Worm (Caenorhabditis elegans) whole organism, L1 larva: ENCODE data around the gene ceh-57.

Source experiments
- Y116A8C.19 ChIP-seq: sonication (generic microtip); optimal IDR thresholded peaks from 2 replicates; lab custom pipeline; 2016; ENCODE audit warnings: missing compliant biosample characterization, missing genetic modification characterization, borderline replicate concordance
- alr-1 ChIP-seq: fragments of 200-800 bp; sonication (Bioruptor generic); optimal IDR thresholded peaks from 2 replicates; lab custom pipeline; 2018; ENCODE audit warnings: borderline replicate concordance, mild to moderate bottlenecking, missing genetic modification characterization, missing compliant biosample characterization
- aly-2 ChIP-seq: fragments of 150-350 bp; optimal IDR thresholded peaks from 2 replicates; lab custom pipeline; 2014; ENCODE audit warnings: missing biosample characterization, missing genetic modification characterization
- blmp-1 ChIP-seq: fragments of 150-350 bp; optimal IDR thresholded peaks from 2 replicates; lab custom pipeline; 2014; ENCODE audit warnings: missing biosample characterization, missing genetic modification characterization
- ceh-8 ChIP-seq: fragments of 200-800 bp; sonication (Bioruptor generic); optimal IDR thresholded peaks from 2 replicates; lab custom pipeline; 2018; ENCODE audit warnings: mild to moderate bottlenecking, missing genetic modification characterization, moderate library complexity, missing compliant biosample characterization
- ceh-88 ChIP-seq: fragments of 200-800 bp; sonication (Bioruptor generic); IDR thresholded peaks from 2 replicates; pipeline ENCODE4 v1.3.6; 2022; ENCODE audit warnings: missing genetic modification characterization, missing compliant biosample characterization
- ceh-90 ChIP-seq: sonication (generic microtip); optimal IDR thresholded peaks from 2 replicates; lab custom pipeline; 2016; ENCODE audit warnings: missing genetic modification characterization, missing compliant biosample characterization
- dsc-1 ChIP-seq: sonication (generic microtip); optimal IDR thresholded peaks from 2 replicates; lab custom pipeline; 2016; ENCODE audit warnings: mild to moderate bottlenecking, missing genetic modification characterization, missing compliant biosample characterization
- efl-1 ChIP-seq, 4 experiments: fragments of 150-350 bp; optimal IDR thresholded peaks in 3 of 4; peaks in 1 of 4; 1 replicate in 1 of 4; 2 replicates in 3 of 4; lab custom pipeline; 2014; ENCODE audit warnings: missing biosample characterization in 2 of 4, missing genetic modification characterization in 2 of 4, missing genetic modification reagents in 2 of 4
- egl-13 ChIP-seq: sonication (generic microtip); optimal IDR thresholded peaks from 2 replicates; lab custom pipeline; 2016; ENCODE audit warnings: missing genotype, missing genetic modification reagents, missing genetic modification characterization, missing compliant biosample characterization
- elt-3 ChIP-seq, 6 experiments: fragments of 150-350 bp in 1 of 6; sonication (generic microtip); optimal IDR thresholded peaks; 2 replicates each; lab custom pipeline; 2017 to 2018; ENCODE audit warnings: missing biosample characterization in 6 of 6, missing genetic modification characterization in 6 of 6, inconsistent platforms in 1 of 6
- fkh-8 ChIP-seq: sonication (generic microtip); optimal IDR thresholded peaks from 2 replicates; lab custom pipeline; 2016; ENCODE audit warnings: mild to moderate bottlenecking, missing genetic modification characterization, missing compliant biosample characterization
- grh-1 ChIP-seq: fragments of 200-800 bp; sonication (Bioruptor generic); IDR thresholded peaks from 2 replicates; pipeline ENCODE4 v1.3.6; 2022; ENCODE audit warnings: missing genetic modification reagents, missing genetic modification characterization, missing compliant biosample characterization
- irx-1 ChIP-seq: sonication (generic microtip); optimal IDR thresholded peaks from 2 replicates; lab custom pipeline; 2016; ENCODE audit warnings: missing genetic modification characterization, missing compliant biosample characterization
- lin-14 ChIP-seq: fragments of 200-800 bp; sonication (Bioruptor generic); optimal IDR thresholded peaks from 2 replicates; lab custom pipeline; 2018; ENCODE audit warnings: mild to moderate bottlenecking, missing genetic modification characterization, moderate library complexity, missing compliant biosample characterization
- lir-3 ChIP-seq: sonication (generic microtip); optimal IDR thresholded peaks from 2 replicates; lab custom pipeline; 2016; ENCODE audit warnings: mild to moderate bottlenecking, missing genetic modification characterization, moderate library complexity, missing compliant biosample characterization; ENCODE audit not compliant: poor library complexity
- lsy-2 ChIP-seq, 2 experiments: fragments of 150-350 bp; optimal IDR thresholded peaks; 2 replicates each; lab custom pipeline; 2014; ENCODE audit warnings: missing biosample characterization in 2 of 2, missing genetic modification characterization in 2 of 2
- mdl-1 ChIP-seq, 2 experiments: fragments of 150-350 bp; optimal IDR thresholded peaks; 2 replicates each; lab custom pipeline; 2014 to 2017; ENCODE audit warnings: missing biosample characterization in 2 of 2, missing genetic modification characterization in 2 of 2, inconsistent platforms in 1 of 2
- mep-1 ChIP-seq: fragments of 150-350 bp; optimal IDR thresholded peaks from 2 replicates; lab custom pipeline; 2014; ENCODE audit warnings: missing biosample characterization, missing genetic modification characterization
- nhr-19 ChIP-seq: fragments of 200-800 bp; sonication (Bioruptor generic); conservative IDR thresholded peaks from 2 replicates; pipeline ENCODE4 v1.3.6; 2022; ENCODE audit warnings: missing genetic modification characterization, missing compliant biosample characterization
- nhr-28 ChIP-seq: fragments of 150-350 bp; optimal IDR thresholded peaks from 2 replicates; lab custom pipeline; 2014; ENCODE audit warnings: missing biosample characterization, missing genetic modification characterization
- nhr-47 ChIP-seq: sonication (generic microtip); optimal IDR thresholded peaks from 2 replicates; lab custom pipeline; 2016; ENCODE audit warnings: mild to moderate bottlenecking, missing genetic modification characterization, moderate library complexity, missing compliant biosample characterization
- nhr-71 ChIP-seq: sonication (generic microtip); optimal IDR thresholded peaks from 2 replicates; lab custom pipeline; 2016; ENCODE audit warnings: mild to moderate bottlenecking, missing genetic modification characterization, moderate library complexity, missing compliant biosample characterization
- nhr-77 ChIP-seq: fragments of 150-350 bp; optimal IDR thresholded peaks from 2 replicates; lab custom pipeline; 2014; ENCODE audit warnings: missing biosample characterization, missing genetic modification characterization
- nhr-84 ChIP-seq: sonication (generic microtip); optimal IDR thresholded peaks from 2 replicates; lab custom pipeline; 2017; ENCODE audit warnings: missing biosample characterization, missing genetic modification characterization
- nhr-85 ChIP-seq: sonication (generic microtip); peaks from one replicate; lab custom pipeline; 2016; ENCODE audit warnings: missing genetic modification characterization, inconsistent platforms, missing compliant biosample characterization
- nhr-90 ChIP-seq: sonication (generic microtip); optimal IDR thresholded peaks from 2 replicates; lab custom pipeline; 2016; ENCODE audit warnings: mild to moderate bottlenecking, missing genetic modification characterization, missing compliant biosample characterization; ENCODE audit not compliant: poor library complexity
- pag-3 ChIP-seq: sonication (generic microtip); optimal IDR thresholded peaks from 2 replicates; lab custom pipeline; 2017; ENCODE audit warnings: missing genetic modification characterization, mild to moderate bottlenecking, missing compliant biosample characterization, antibody characterized with exemption, borderline replicate concordance; ENCODE audit not compliant: insufficient read depth
- rnt-1 ChIP-seq: sonication (generic microtip); optimal IDR thresholded peaks from 2 replicates; lab custom pipeline; 2016; ENCODE audit warnings: mild to moderate bottlenecking, missing genetic modification characterization, moderate library complexity, missing compliant biosample characterization
- skn-1 ChIP-seq: fragments of 150-350 bp; optimal IDR thresholded peaks from 2 replicates; lab custom pipeline; 2014; ENCODE audit warnings: missing biosample characterization, missing genetic modification characterization
- snpc-4 ChIP-seq: fragments of 150-350 bp; optimal IDR thresholded peaks from 2 replicates; lab custom pipeline; 2014; ENCODE audit warnings: missing biosample characterization, missing genetic modification characterization
- snu-23 ChIP-seq: sonication (generic microtip); optimal IDR thresholded peaks from 2 replicates; lab custom pipeline; 2016; ENCODE audit warnings: missing genetic modification characterization, missing compliant biosample characterization
- sptf-1 ChIP-seq: fragments of 150-350 bp; optimal IDR thresholded peaks from 2 replicates; lab custom pipeline; 2014; ENCODE audit warnings: missing biosample characterization, missing genetic modification characterization
- swsn-7 ChIP-seq: sonication (generic microtip); optimal IDR thresholded peaks from 2 replicates; lab custom pipeline; 2016; ENCODE audit warnings: missing genetic modification characterization, missing compliant biosample characterization
- tbx-2 ChIP-seq: sonication (generic microtip); optimal IDR thresholded peaks from 2 replicates; lab custom pipeline; 2016; ENCODE audit warnings: missing genetic modification characterization, missing compliant biosample characterization
- tlp-1 ChIP-seq: fragments of 150-350 bp; optimal IDR thresholded peaks from 2 replicates; lab custom pipeline; 2014; ENCODE audit warnings: missing biosample characterization, missing genetic modification characterization
- unc-130 ChIP-seq: fragments of 150-350 bp; optimal IDR thresholded peaks from 2 replicates; lab custom pipeline; 2017; ENCODE audit warnings: missing biosample characterization, missing genetic modification characterization, inconsistent platforms
- unc-30 ChIP-seq: sonication (generic microtip); optimal IDR thresholded peaks from 2 replicates; lab custom pipeline; 2017; ENCODE audit warnings: missing biosample characterization, missing genetic modification characterization
- unc-62 ChIP-seq: fragments of 150-350 bp; optimal IDR thresholded peaks from 2 replicates; lab custom pipeline; 2014; ENCODE audit warnings: missing biosample characterization, missing genetic modification reagents, missing genetic modification characterization
- zag-1 ChIP-seq: fragments of 150-350 bp; optimal IDR thresholded peaks from 2 replicates; lab custom pipeline; 2014; ENCODE audit warnings: missing biosample characterization, missing genetic modification characterization
- ztf-11 ChIP-seq, 2 experiments: sonication (generic microtip); optimal IDR thresholded peaks; 2 replicates each; lab custom pipeline; 2016 to 2017; ENCODE audit warnings: missing genetic modification characterization in 2 of 2, missing biosample characterization in 1 of 2, missing compliant biosample characterization in 1 of 2

The ceh-57 gene

DNA sequence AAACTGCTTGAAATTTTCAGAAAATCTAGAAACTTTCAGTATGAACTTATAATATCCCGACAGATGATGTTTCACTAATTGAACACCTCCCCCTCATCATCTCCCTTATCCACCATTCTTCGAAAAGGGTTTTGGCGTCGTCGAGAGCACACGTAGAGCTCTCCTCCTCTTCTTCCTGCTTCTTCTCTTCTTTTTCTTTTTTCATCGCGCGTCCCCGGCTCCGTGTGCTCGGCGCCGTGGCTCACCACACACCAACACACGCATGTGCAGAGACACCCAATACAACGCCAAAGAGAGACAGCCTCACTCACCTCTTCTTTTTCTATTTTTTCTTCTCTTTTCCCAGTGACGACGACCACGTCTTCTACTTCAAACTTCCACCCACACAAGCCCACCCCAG, 12.4 kb upstream of the ceh-57 start:
- TF ChIP-seq sptf-1 (tag; lab: Kevin White, UChicago) (no peak), swsn-7 (peak; percentile 0), egl-13 (tag; lab: Kevin White, UChicago) (peak; percentile 30), pag-3 (tag; lab: Kevin White, UChicago) (no peak), unc-30 (tag; lab: Kevin White, UChicago) (no peak), nhr-77 (tag; lab: Kevin White, UChicago) (no peak), nhr-85 (peak; percentile 13), unc-130 (no peak), snu-23 (GFP tag; lab: Kevin White, UChicago) (no peak), dsc-1 (tag; lab: Kevin White, UChicago) (peak; percentile 51), nhr-84 (tag; lab: Kevin White, UChicago) (no peak), nhr-47 (tag; lab: Kevin White, UChicago) (peak; percentile 16), fkh-8 (tag; lab: Kevin White, UChicago) (peak; percentile 80), Y116A8C.19 (tag; lab: Kevin White, UChicago) (no peak), ceh-88 (GFP tag; lab: Robert Waterston, UW) (no peak), lin-14 (GFP tag; lab: Kevin White, UChicago) (peak; percentile 43), unc-62 (GFP tag; lab: Kevin White, UChicago) (no peak), nhr-71 (tag; lab: Kevin White, UChicago) (peak; percentile 24)

DNA sequence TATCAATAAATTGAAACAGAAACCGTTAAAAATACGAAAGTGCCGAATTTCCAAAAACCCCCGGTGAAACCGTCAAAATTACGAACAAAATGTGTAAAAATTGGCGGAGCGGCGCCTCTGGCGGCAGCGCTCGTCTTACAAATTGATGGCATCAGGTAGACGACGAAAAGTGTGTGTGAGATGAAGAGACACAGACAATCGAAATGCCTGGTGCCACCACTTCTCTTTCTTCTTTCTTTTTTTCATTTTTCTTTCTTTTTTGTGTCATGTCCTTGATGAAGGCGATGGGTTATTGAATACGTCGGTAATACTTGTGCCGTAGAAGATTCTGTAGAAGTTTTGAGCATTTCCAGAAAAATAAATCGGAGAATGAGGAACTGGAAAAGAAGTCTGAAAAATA, 10.8 kb upstream of the ceh-57 start:
- TF ChIP-seq efl-1 (optimal IDR thresholded peaks at IDR 0.05; lab: Kevin White, UChicago) (no peak), efl-1 (GFP tag; optimal IDR thresholded peaks at IDR 0.05 in 1 of 2; lab: Kevin White, UChicago) (peak in 1 of 2 experiments; percentile 71), pag-3 (tag; lab: Kevin White, UChicago) (peak; percentile 65), snu-23 (GFP tag; lab: Kevin White, UChicago) (peak; percentile 28), blmp-1 (tag; lab: Kevin White, UChicago) (peak; percentile 78), irx-1 (tag; lab: Kevin White, UChicago) (no peak), aly-2 (tag; lab: Kevin White, UChicago) (no peak), rnt-1 (tag; lab: Kevin White, UChicago) (peak; percentile 33), lin-14 (GFP tag; lab: Kevin White, UChicago) (peak; percentile 40), nhr-19 (GFP tag; lab: Robert Waterston, UW) (0 out of 2 replicates have a peak, but pooled peaks have one; percentile 5)

DNA sequence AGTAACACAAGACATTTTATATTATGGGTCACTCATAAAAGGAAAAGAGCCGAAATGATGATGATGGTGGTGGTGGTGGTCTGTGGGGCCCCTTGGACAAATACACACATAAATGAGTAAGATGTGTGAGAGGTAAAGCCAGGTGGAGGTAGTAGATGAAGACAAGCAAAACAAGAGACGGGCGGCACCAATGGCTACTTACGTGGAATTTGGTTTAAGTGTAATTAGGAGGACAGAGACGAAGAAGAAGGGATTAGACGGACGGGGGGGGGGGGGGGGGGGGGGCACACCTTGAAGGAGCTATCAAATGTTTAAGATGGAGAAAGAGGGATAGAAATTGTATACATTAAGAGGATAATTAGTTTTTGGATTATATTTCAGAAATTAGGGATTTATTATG, 7.7 kb upstream of the ceh-57 start:
- TF ChIP-seq nhr-77 (tag; lab: Kevin White, UChicago) (no peak), skn-1 (tag; lab: Kevin White, UChicago) (no peak), aly-2 (tag; lab: Kevin White, UChicago) (no peak), tbx-2 (tag; lab: Kevin White, UChicago) (no peak), ceh-90 (tag; lab: Kevin White, UChicago) (no peak), nhr-85 (no peak), nhr-90 (no peak), tlp-1 (no peak), elt-3 (tag; optimal IDR thresholded peaks at IDR 0.05; lab: Kevin White, UChicago) (no peak), ceh-8 (GFP tag; lab: Kevin White, UChicago) (no peak), nhr-28 (no peak), unc-62 (GFP tag; lab: Kevin White, UChicago) (no peak), snpc-4 (tag; lab: Kevin White, UChicago) (no peak), lir-3 (tag; lab: Kevin White, UChicago) (no peak), zag-1 (tag; lab: Kevin White, UChicago) (no peak)

DNA sequence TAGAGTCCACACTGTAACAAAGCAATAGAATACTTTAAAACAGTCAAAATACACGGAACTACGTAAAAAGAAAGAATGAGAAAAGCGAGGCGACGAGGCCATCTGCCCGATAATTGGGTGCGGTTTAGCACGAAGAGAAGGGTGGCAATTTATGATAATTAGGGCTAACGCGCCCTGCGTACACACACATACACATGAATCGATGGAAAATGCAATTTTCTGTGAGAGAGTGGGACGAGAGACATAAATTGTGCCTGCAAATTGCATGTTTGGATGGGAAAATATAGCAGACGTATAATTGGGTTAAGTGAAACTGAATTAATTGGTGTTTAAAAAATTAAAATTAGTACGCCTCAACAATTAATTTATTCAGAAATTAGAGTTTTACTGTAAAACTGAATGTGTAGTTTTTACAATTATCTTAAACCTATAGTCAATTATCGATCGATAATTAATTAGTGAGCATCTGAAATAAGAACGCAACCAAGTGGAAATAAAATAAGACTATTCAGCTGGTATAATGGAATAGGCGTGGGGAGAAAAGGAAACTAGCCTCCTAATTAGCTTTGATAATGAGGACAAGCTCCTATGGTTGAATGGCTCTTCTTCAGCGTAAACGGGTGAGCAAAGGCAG, 6.6 kb upstream of the ceh-57 start:
- TF ChIP-seq lsy-2 (tag; optimal IDR thresholded peaks at IDR 0.05; lab: Kevin White, UChicago) (peak in 1 of 2 experiments; percentile 9), snu-23 (GFP tag; lab: Kevin White, UChicago) (peak; percentile 10), mdl-1 (tag; optimal IDR thresholded peaks at IDR 0.05; lab: Kevin White, UChicago) (no peak), grh-1 (no peak), mep-1 (tag; lab: Kevin White, UChicago) (peak; percentile 26), egl-13 (tag; lab: Kevin White, UChicago) (no peak), swsn-7 (peak; percentile 13), lin-14 (GFP tag; lab: Kevin White, UChicago) (peak; percentile 68), rnt-1 (tag; lab: Kevin White, UChicago) (no peak), nhr-71 (tag; lab: Kevin White, UChicago) (no peak), ceh-8 (GFP tag; lab: Kevin White, UChicago) (peak; percentile 38), ztf-11 (tag; optimal IDR thresholded peaks at IDR 0.05; lab: Kevin White, UChicago) (peak in 1 of 2 experiments; percentile 15), blmp-1 (tag; lab: Kevin White, UChicago) (peak; percentile 38), dsc-1 (tag; lab: Kevin White, UChicago) (peak; percentile 9), alr-1 (tag; lab: Kevin White, UChicago) (no peak), nhr-47 (tag; lab: Kevin White, UChicago) (peak; percentile 13)
